Worm (Caenorhabditis elegans) whole organism, early embryonic: ENCODE measurements around the gene M117.1.

Experiments
- ama-1 ChIP-seq: fragments of 150-350 bp; optimal IDR thresholded peaks from 2 replicates; lab custom pipeline; 2014
- ceh-13 ChIP-seq: fragments of 200-800 bp; sonication (Bioruptor generic); optimal IDR thresholded peaks from 2 replicates; lab custom pipeline; 2018; ENCODE audit warnings: mild to moderate bottlenecking, missing genetic modification characterization, missing compliant biosample characterization
- ceh-36 ChIP-seq: sonication (generic microtip); optimal IDR thresholded peaks from 2 replicates; lab custom pipeline; 2016; ENCODE audit warnings: missing genetic modification characterization, inconsistent platforms, missing compliant biosample characterization
- ets-7 ChIP-seq: sonication (generic microtip); optimal IDR thresholded peaks from 2 replicates; lab custom pipeline; 2016; ENCODE audit warnings: missing genotype, missing genetic modification characterization, missing compliant biosample characterization
- flt-1 ChIP-seq: fragments of 200-800 bp; sonication (Bioruptor generic); IDR thresholded peaks from 2 replicates; pipeline ENCODE4 v1.3.6; 2022; ENCODE audit warnings: missing genetic modification characterization, missing compliant biosample characterization
- hmbx-1 ChIP-seq: sonication (generic microtip); optimal IDR thresholded peaks from 2 replicates; lab custom pipeline; 2016; ENCODE audit warnings: mild to moderate bottlenecking, missing genetic modification characterization, missing compliant biosample characterization
- hmg-4 ChIP-seq: fragments of 200-800 bp; sonication (Bioruptor generic); optimal IDR thresholded peaks from 2 replicates; lab custom pipeline; 2018; ENCODE audit warnings: mild to moderate bottlenecking, missing genetic modification characterization, missing compliant biosample characterization
- scrt-1 ChIP-seq: fragments of 200-800 bp; sonication (Bioruptor generic); IDR thresholded peaks from 2 replicates; pipeline ENCODE4 v1.3.6; 2022; ENCODE audit warnings: missing genetic modification characterization, missing compliant biosample characterization
- sea-1 ChIP-seq: fragments of 200-800 bp; sonication (Bioruptor generic); conservative IDR thresholded peaks from 2 replicates; pipeline ENCODE4 v1.3.6; 2022; ENCODE audit warnings: missing genetic modification characterization, missing compliant biosample characterization
- tbx-37 ChIP-seq: fragments of 200-800 bp; sonication (Bioruptor generic); conservative IDR thresholded peaks from 2 replicates; pipeline ENCODE4 v1.3.6; 2022; ENCODE audit warnings: missing genetic modification reagents, missing genetic modification characterization, missing compliant biosample characterization

DNA sequence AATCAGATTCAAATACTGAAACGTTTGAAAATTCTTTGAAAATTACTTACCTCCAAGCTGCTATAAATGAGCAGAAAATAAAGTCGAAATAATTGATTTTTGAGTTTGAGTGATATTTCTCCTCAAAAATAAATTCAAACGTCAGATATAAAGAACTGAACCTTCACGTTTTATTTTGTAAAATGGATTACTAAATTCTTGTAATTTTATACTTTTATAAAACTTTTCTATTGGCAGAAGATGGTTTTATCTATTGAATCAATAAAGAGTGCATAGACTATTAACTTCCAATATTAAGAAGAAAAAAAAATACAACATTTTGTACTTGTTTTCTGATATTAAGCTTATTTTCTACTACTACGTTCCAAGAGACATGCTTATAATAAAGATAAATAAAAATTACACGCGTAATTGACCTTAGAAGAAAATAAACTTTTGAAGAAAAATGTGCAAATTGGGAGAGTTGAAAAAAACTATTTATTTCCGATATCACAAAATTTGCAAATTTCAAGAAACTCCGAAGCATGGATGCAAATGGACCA is 33.8 kb downstream of the M117.1 start, which contains the start of the genes F38H4.6 and F38H4.4:
- TF ChIP-seq ets-7 (no peak), ama-1 (lab: Kevin White, UChicago) (no peak), scrt-1 (GFP tag; lab: Robert Waterston, UW) (no peak), tbx-37 (GFP tag; lab: Robert Waterston, UW) (no peak), flt-1 (GFP tag; lab: Robert Waterston, UW) (no peak), ceh-13 (GFP tag; lab: Kevin White, UChicago) (no peak), hmbx-1 (no peak), sea-1 (GFP tag; lab: Robert Waterston, UW) (no peak), ceh-36 (tag; lab: Kevin White, UChicago) (no peak), hmg-4 (no peak)
